Worm (Caenorhabditis elegans): ENCODE data around the gene nhr-88.

- no peak for TF ChIP-seq nhr-77 (tag; optimal IDR thresholded peaks at IDR 0.05)
- TF ChIP-seq ceh-82 (tag; optimal IDR thresholded peaks at IDR 0.05) = no peak
- no peak for TF ChIP-seq lin-39 (tag; optimal IDR thresholded peaks at IDR 0.05)
- no peak for TF ChIP-seq snpc-4 (tag; optimal IDR thresholded peaks at IDR 0.05)
- no peak for TF ChIP-seq ZK546.5 (tag; optimal IDR thresholded peaks at IDR 0.05)
- TF ChIP-seq ama-1 (optimal IDR thresholded peaks at IDR 0.05) = peak; percentile 72
- TF ChIP-seq mdl-1 (tag; optimal IDR thresholded peaks at IDR 0.05) = peak in 1 of 2 experiments; percentile 35
- TF ChIP-seq aly-2 (tag; optimal IDR thresholded peaks at IDR 0.05) = no peak
- TF ChIP-seq skn-1 (tag; optimal IDR thresholded peaks at IDR 0.05) = no peak
- TF ChIP-seq elt-3 (tag; optimal IDR thresholded peaks at IDR 0.05) = no peak
These were observed at the start of gene nhr-88 for ce11 chrII:2976597-2976996.

All from whole organism, L2 larva.